Worm (Caenorhabditis elegans) whole organism, L2 larva: ENCODE results near the gene Y57G11C.1131.

Experiments used
- ama-1 ChIP-seq: fragments of 150-350 bp; optimal IDR thresholded peaks from 2 replicates; lab custom pipeline; 2018; ENCODE audit warnings: inconsistent platforms
- ceh-82 ChIP-seq: fragments of 150-350 bp; optimal IDR thresholded peaks from 2 replicates; lab custom pipeline; 2014; ENCODE audit warnings: missing biosample characterization, missing genetic modification characterization
- lin-39 ChIP-seq: fragments of 150-350 bp; optimal IDR thresholded peaks from 2 replicates; lab custom pipeline; 2014; ENCODE audit warnings: missing biosample characterization, missing genetic modification reagents, missing genetic modification characterization
- lsy-2 ChIP-seq, 2 experiments: fragments of 150-350 bp in 1 of 2; sonication (generic microtip) in 1 of 2; optimal IDR thresholded peaks; 2 replicates each; lab custom pipeline; 2014 to 2017; ENCODE audit warnings: missing biosample characterization in 2 of 2, missing genetic modification characterization in 2 of 2
- nhr-237 ChIP-seq: fragments of 150-350 bp; optimal IDR thresholded peaks from 2 replicates; lab custom pipeline; 2014; ENCODE audit warnings: missing biosample characterization, missing genetic modification characterization
- nhr-77 ChIP-seq: fragments of 150-350 bp; optimal IDR thresholded peaks from 2 replicates; lab custom pipeline; 2014; ENCODE audit warnings: missing biosample characterization, missing genetic modification characterization
- sem-4 ChIP-seq: fragments of 150-350 bp; optimal IDR thresholded peaks from 2 replicates; lab custom pipeline; 2014; ENCODE audit warnings: missing biosample characterization, missing genetic modification reagents, missing genetic modification characterization

DNA sequence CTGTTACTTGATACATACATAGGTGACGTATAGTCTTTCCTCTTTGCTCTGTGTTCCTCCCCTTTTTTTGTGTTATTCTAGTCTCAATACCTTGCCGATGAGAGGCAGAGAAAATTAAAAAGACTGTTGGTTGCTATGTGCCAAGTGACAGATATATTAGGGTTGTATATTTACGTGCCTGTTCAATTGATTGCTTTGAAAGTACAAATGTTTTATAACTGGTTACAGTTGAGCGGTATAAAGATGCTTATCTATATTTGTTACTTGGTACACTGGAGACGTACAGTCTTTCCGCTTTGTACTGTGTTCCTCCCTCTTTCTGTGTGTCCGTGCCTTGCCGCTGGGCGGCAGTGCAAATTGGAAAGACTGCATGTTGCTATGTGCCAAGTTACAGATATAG, 29.6 kb upstream of the Y57G11C.1131 start:
- TF ChIP-seq lin-39 (tag; lab: Kevin White, UChicago) (no peak), ceh-82 (tag; lab: Kevin White, UChicago) (no peak), sem-4 (tag; lab: Kevin White, UChicago) (no peak), nhr-77 (tag; lab: Kevin White, UChicago) (no peak), ama-1 (lab: Kevin White, UChicago) (no peak), nhr-237 (tag; lab: Kevin White, UChicago) (no peak), lsy-2 (tag; optimal IDR thresholded peaks at IDR 0.05; lab: Kevin White, UChicago) (no peak)
